Fruit fly (Drosophila melanogaster) Kc167 (cell line): Measurements from ENCODE around the gene CG43390.
"Not testable (repeated sequence)": the region's sequence is repeated elsewhere in the genome, so short reads cannot be mapped to it uniquely, and the experiment has no call there.

ENCODE experiments used
- Myc ChIP-seq: fragments of >200 bp; optimal IDR thresholded peaks from 2 replicates; lab custom pipeline; 2017; ENCODE audit warnings: missing external identifiers
- Sin3A ChIP-seq: fragments of >200 bp; optimal IDR thresholded peaks from 2 replicates; lab custom pipeline; 2018; ENCODE audit warnings: missing external identifiers
- h ChIP-seq: fragments of >200 bp; optimal IDR thresholded peaks from 3 replicates; lab custom pipeline; 2018; ENCODE audit warnings: missing external identifiers
- insv ChIP-seq: fragments of >200 bp; optimal IDR thresholded peaks from 3 replicates; lab custom pipeline; 2018; ENCODE audit warnings: missing external identifiers
- psq ChIP-seq: fragments of >200 bp; optimal IDR thresholded peaks from 2 replicates; lab custom pipeline; 2017; ENCODE audit warnings: missing external identifiers
- ttk ChIP-seq: sonication (Bioruptor generic); optimal IDR thresholded peaks from 2 replicates; lab custom pipeline; 2017; ENCODE audit warnings: missing external identifiers

CG43390 gene

DNA sequence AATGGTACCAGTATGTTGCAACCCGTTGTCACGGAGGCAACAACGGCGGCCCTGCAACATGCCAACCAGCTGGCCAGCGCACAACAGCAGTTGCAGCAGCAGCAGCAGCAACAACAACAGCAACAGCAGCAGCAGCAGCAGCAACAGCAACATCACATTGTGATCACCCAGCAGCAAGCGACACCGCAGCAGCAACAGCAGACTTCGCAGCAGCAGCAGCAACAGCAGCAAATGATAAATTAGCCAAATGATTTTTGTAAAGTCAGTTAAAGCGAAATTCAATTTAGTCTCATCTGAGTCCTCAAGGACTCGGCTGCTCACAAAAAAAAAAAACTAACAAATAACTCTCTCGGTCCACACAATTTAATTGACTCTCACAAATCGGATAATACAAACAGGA is 24.5 kb upstream of the CG43390 start:
- TF ChIP-seq h: no peak
- TF ChIP-seq Sin3A (lab: Kevin White, UChicago): no peak
- no peak for TF ChIP-seq Myc
- no peak for TF ChIP-seq psq (lab: Kevin White, UChicago)
- TF ChIP-seq ttk: no peak
- no peak for TF ChIP-seq insv

DNA sequence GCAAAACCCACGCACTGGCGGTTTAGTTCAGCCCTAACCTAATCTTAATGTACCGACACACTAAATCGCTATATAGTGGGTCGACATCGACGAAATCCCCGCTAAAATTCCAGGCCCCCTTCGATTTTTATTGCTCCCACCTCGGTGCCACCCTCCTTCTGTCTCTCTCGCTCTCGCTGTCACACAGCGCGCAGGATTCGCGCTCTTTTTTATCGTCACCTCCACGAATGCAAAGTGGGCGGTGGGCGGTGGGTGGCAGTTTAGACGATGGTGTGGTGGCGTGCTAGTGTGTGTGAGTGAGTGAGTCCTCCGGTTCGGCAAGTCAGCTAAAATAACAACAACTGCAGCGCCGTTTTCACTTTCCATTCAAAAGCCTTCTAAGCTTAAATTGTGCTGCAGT is 22.3 kb upstream of the CG43390 start:
- no peak for TF ChIP-seq Myc
- no peak for TF ChIP-seq psq (lab: Kevin White, UChicago)
- no peak for TF ChIP-seq ttk
- no peak for TF ChIP-seq h
- TF ChIP-seq Sin3A (lab: Kevin White, UChicago): no peak
- no peak for TF ChIP-seq insv

DNA sequence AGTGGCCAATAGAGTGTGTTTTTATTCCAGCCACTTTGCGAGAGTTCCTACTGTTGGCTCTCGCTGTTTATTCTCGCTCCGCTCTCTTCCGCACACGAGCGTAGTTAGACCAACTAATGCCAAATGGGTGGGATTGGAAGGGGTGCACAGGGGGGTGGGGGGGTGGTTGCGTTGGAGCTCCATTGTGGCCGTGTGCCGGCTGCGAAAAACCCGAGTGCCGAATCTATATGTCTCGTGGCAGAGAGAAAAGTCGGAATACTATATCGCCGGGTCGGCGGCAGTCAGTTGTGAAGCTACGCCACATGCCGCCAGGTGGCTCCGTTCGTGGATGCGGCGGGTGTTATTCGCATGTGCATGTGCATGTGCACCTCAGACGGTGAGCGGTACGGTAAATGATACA is 21.4 kb upstream of the CG43390 start:
- no peak for TF ChIP-seq Myc
- TF ChIP-seq insv: no peak
- no peak for TF ChIP-seq Sin3A (lab: Kevin White, UChicago)
- no peak for TF ChIP-seq psq (lab: Kevin White, UChicago)
- TF ChIP-seq h: no peak
- no peak for TF ChIP-seq ttk

DNA sequence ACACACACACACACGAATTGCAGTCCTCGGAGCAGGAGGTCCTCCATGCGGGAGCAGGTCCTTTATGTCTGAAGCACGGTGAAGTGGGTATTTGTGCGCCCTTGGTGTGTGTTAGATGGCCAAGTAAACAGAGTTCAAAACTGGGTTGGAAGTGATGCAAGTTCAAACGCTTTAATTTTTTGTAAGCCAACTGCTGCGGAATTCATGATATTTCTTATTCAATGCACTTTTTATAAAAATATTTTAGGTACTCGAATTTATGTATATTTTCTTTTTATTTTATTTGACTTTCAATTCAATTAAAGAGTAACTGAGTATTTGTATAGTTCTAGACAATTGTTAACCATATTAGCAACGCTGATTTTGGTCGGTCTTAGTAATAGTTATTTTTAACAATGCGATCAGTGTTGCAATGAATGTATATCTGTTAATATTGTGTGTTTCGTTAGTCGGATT is 20.2 kb upstream of the CG43390 start, which contains the start of the genes CG14137 and CG46394:
CG14137 (minus strand) TSS at position 101 of the 456 bp plus-strand sequence.
CG46394 (plus strand) TSS at position 406 of the 456 bp plus-strand sequence.
- TF ChIP-seq Sin3A (lab: Kevin White, UChicago): no peak
- no peak for TF ChIP-seq ttk
- TF ChIP-seq h: no peak
- TF ChIP-seq psq (lab: Kevin White, UChicago): no peak
- TF ChIP-seq insv: no peak
- no peak for TF ChIP-seq Myc

DNA sequence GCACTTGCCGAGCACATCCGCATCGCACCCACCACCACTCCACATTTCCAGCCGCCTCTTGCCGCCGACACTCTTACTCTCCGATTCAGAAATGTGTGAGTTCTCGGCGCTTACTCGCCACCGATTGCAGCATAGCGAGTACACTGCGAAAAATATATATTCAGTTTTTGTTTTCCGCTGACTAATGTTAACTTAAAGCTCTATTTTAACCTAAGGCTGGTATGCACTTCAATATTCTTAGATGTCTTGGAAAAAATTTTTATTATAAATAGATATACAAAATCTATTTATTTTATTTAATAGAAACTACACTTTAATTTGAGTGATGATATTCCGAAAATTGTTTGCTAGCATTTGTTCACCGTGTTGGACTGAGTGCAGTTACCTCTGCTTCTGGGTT is 19.5 kb upstream of the CG43390 start:
- TF ChIP-seq ttk: no peak
- no peak for TF ChIP-seq Sin3A (lab: Kevin White, UChicago)
- no peak for TF ChIP-seq h
- no peak for TF ChIP-seq Myc
- no peak for TF ChIP-seq psq (lab: Kevin White, UChicago)
- no peak for TF ChIP-seq insv

DNA sequence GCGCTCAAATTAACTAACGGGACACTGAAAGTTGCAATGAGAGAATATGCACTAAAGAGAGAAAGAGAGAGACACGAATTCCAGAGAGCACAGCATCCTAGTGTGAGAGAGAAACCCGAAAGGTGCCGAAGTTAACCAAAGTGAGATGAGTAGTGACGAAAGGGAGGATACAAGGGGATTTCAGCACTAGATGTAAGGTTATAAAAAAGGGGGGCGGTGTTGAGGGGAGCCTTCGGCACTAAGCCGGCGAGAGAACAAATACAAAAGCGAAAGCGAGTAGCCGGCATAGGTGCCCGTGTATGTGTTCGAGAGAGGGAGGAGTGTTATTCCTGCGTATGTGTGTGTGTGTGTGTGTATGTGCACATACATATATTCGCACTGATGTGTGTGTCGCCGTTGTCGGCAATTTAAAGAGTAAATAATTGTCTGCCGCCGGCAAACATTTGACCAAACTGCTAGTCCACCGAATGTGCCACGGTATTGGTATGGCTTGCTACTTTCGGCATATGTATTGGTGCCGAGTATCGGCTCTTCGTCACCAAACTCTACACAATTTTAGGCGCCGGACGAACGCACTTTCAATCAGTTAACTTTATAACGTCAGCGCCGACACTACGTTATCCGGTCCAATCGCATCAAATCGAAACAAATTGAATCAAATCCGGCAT is 17.0 kb upstream of the CG43390 start, which contains the start of gene CG7368:
CG7368 (plus strand) TSS at position 618 of the 668 bp plus-strand sequence.
- no peak for TF ChIP-seq h
- TF ChIP-seq Myc: no peak

DNA sequence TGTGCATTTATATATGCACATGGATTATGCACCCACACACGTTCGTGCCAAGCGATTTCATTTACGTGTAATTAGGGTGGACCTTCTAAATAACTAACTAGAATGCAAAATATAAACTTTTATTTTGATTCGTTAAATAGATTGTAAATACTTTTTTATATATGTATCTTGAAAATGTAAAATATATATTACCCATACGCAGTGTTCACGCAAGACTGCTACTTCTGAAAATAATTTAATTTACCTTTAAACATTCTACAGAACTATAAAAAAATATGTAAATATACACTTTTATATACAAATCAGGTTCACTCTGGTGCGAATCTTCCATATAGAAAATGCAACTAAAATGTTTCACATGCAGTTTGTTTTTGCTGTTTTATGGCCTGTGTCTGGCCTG is 14.0 kb upstream of the CG43390 start:
- TF ChIP-seq Sin3A (lab: Kevin White, UChicago): no peak
- no peak for TF ChIP-seq Myc
- no peak for TF ChIP-seq insv
- no peak for TF ChIP-seq h
- no peak for TF ChIP-seq ttk
- no peak for TF ChIP-seq psq (lab: Kevin White, UChicago)

DNA sequence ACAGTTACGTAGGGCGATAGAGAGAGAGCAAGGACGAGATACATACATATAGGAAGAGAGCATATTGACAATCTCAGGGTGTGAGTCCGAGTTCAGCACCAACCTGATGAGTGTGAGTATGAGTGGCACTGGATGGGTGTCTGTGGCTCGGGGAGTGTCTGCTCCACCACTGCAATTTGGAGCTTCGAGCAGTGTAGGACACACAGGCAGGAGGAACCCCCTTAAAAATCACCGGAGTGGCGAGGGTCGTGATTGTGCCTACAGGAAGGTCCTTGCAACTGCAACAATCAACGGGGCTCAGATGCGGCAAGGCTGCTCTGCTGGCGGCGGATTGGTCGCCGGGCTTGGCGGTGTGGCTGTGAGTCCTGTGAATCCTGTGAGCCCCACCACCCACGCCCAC is 12.1 kb upstream of the CG43390 start:
- no peak for TF ChIP-seq Sin3A (lab: Kevin White, UChicago)
- TF ChIP-seq psq (lab: Kevin White, UChicago): no peak
- TF ChIP-seq Myc: no peak
- TF ChIP-seq ttk: no peak
- TF ChIP-seq h: no peak
- no peak for TF ChIP-seq insv

DNA sequence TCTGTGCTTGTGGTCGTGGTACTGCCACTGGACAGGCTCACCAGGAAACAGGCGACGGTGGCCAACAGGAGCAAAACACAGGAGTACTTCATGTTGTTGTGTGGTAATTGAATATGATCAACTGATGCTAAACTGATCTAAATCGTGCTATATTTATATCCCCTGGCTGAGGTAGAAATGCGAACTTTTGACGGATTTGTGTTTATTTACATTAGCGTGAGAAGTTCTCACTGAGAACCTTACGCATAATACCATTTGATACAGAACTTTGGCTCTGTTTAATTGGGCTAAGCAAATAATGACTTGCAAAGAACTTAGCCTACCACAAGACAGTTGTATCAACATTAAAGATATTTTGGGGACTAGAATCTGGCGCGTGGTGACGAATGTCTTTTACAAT is 11.4 kb upstream of the CG43390 start, which contains the start of gene CG33268:
CG33268 (minus strand) TSS at position 101 of the 400 bp plus-strand sequence.
- TF ChIP-seq ttk: no peak

DNA sequence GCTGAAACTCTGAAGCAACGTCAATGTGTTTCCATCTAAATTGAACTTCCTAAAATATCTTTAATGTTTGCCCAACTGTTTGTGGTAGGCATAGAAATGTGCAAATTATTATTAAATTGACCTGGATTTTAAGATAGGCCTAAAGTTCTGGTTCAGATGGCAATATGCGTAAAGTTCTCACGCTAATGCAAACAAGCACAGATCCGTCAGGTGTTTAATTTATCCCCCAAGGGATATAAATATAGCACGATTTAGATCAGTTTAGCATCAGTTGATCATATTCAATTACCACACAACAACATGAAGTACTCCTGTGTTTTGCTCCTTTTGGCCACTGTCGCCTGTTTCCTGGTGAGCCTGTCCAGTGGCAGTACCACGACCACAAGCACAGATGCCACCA is 9.6 kb upstream of the CG43390 start, which contains the start of gene CG7377:
CG7377 (plus strand) TSS at position 301 of the 400 bp plus-strand sequence.
- not testable (repeated sequence) for TF ChIP-seq Myc, insv, ttk

DNA sequence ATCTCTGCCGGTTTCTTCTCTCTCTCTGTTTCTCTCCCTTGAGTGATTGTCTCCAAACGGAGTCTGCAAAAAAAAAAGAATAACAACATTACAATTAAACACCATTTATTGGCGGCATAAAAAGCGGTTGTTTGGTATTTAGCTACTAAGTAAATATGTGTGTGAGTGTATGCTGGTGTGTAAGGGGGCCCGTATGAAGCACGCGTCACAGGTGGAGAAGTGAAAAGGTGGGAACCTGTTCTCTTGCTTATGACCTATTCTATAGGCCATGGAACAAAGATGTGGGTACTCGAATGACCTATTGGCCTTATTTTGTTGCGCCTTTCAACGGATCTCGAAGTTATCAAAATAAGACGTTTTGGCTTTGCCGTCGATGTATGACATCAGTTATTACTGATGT is 8.8 kb upstream of the CG43390 start:
- no peak for TF ChIP-seq psq (lab: Kevin White, UChicago)
- no peak for TF ChIP-seq ttk
- no peak for TF ChIP-seq Myc
- no peak for TF ChIP-seq h
- no peak for TF ChIP-seq Sin3A (lab: Kevin White, UChicago)
- no peak for TF ChIP-seq insv

DNA sequence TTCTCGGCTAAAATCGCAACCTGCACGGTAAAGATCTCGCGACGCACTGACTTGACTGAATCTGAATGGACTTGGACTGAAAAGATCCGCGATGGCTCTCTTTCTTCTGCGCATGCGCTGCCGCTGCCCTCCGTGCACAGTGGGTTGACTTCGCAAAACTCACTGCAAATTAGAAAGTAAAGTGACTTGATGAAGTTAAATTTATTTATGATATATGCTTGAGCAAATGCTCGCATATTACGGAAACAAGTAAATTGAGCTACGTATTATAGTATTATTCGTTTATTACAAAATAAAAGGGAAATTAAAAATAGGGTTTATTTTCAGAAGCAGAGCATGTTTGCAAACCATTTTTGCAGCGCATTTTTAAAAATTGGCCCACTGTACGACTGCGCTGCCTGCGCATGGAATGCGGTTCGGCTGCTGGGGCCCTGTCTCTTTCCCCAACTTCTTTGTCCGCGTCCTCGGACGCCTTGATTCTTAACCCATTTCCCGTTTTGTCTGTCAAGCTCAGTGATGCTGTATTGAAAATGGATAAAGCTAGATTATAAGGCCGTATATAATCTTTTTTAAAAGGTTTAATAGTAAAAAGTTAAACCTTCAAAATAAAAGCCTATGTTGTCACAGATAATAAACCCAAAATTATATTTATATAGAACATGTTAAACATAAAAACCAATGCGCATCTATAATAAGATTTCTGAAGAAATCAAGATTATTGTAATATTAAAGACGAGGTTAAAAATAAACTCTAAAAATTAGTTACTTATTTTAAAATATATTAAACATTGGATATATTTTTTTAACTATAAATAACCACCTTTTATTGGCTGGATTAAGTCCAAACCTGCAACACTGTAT is 8.2 kb upstream of the CG43390 start, which contains the start of gene rt:
rt (minus strand) TSS at position 51 of the 861 bp plus-strand sequence.
- no peak for TF ChIP-seq h
- no peak for TF ChIP-seq Myc
- no peak for TF ChIP-seq insv
- no peak for TF ChIP-seq ttk
- no peak for TF ChIP-seq Sin3A (lab: Kevin White, UChicago)
- TF ChIP-seq psq (lab: Kevin White, UChicago): no peak

DNA sequence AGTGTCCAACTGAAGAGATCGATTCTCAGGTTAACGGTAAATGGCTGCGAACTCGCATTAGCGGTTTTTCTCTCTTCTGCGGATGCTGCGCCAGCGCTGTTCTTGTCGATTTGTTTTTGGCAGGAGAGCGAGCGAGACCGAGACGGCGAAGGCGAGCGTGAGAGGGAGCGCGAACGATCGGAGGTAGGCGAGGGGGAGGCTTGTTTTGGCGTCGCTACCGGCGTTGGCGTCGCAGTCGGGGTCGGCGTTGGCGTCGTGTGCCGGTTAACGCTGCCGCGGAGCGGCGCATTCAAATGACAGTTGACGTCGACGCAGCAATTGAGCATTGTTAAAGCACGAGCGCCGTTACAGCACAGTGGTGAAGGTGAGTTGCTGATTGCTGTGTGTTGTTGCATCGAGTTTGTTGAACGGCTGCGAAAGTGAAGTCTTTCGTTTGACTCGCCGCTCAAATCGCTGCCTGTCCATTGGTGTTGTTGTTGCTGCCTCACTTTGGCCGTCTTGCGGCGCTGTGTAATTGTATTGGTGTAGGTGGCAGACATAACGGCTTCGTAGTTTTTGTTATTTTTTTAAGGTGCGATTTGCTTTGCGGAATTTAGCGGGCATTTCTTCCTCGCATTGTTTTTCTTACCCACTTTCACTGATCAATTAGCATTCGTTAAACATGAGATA is 7.2 kb upstream of the CG43390 start:
- TF ChIP-seq psq (lab: Kevin White, UChicago): no peak
- TF ChIP-seq Sin3A (lab: Kevin White, UChicago): no peak
- TF ChIP-seq Myc: no peak
- no peak for TF ChIP-seq h
- no peak for TF ChIP-seq ttk
- TF ChIP-seq insv: no peak
